Worm (Caenorhabditis elegans) whole organism, early embryonic: ENCODE measurements around the gene gba-2.

Experiments used
- B0310.2 ChIP-seq: sonication (generic microtip); optimal IDR thresholded peaks from 2 replicates; lab custom pipeline; 2016; ENCODE audit warnings: mild to moderate bottlenecking, missing genetic modification characterization, missing compliant biosample characterization
- ama-1 ChIP-seq: fragments of 150-350 bp; optimal IDR thresholded peaks from 2 replicates; lab custom pipeline; 2014
- pes-1 ChIP-seq: fragments of 200-800 bp; sonication (Bioruptor generic); IDR thresholded peaks from 2 replicates; pipeline ENCODE4 v1.3.6; 2022; ENCODE audit warnings: missing genetic modification reagents, missing genetic modification characterization, missing compliant biosample characterization
- sea-1 ChIP-seq: fragments of 200-800 bp; sonication (Bioruptor generic); conservative IDR thresholded peaks from 2 replicates; pipeline ENCODE4 v1.3.6; 2022; ENCODE audit warnings: missing genetic modification characterization, missing compliant biosample characterization
- tbx-11 ChIP-seq: fragments of 200-800 bp; sonication (Bioruptor generic); IDR thresholded peaks from 2 replicates; pipeline ENCODE4 v1.3.6; 2022; ENCODE audit warnings: missing genetic modification characterization, missing compliant biosample characterization
- tra-4 ChIP-seq: sonication (generic microtip); optimal IDR thresholded peaks from 2 replicates; lab custom pipeline; 2017; ENCODE audit warnings: missing genetic modification characterization, missing compliant biosample characterization

ce11 chrII:2150485-2150985 lies 35.7 kb downstream of the gba-2 start, which contains the start of the genes C40A11.7 and C40A11.8:
- TF ChIP-seq ama-1 (no peak), pes-1 (GFP tag; lab: Robert Waterston, UW) (no peak), tra-4 (tag; lab: Kevin White, UChicago) (no peak), B0310.2 (tag; lab: Kevin White, UChicago) (no peak), sea-1 (GFP tag; lab: Robert Waterston, UW) (no peak), tbx-11 (no peak)
